Worm (Caenorhabditis elegans): ENCODE results near the gene F35E12.6.

Gene F35E12.6

DNA sequence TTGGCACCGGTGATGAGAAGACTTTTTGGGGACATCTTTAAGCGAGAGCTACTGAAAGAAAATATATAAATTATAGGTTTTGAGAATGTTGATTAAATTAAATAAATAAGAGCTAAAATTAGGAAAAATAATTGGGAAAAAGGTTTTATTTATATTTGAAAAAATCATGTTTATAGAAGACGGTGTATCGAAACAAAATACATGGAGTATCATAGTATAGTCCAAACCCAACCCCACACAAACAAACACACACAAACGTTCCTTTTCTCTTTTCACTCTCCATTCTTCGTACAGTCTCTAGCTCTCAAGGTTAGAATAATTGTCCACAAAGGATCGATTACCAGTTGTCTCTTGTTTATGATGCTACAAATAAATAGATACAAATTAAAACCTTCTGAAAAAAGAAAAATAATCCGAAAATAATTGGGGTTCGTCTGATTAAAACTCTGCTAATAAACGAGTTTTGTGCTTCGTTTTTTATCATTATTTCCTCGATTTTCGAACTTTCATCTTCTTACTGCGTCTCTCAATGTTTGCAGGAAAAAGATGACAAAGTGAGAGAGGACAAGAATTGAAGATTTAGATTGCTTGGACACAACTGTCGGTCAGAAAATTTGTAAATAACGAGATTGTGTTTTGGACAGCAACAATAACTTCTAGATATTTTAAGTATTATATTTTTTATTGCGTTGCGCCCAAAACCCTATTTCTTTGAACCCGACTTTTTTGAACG lies 20.5 kb upstream of the F35E12.6 start, which contains the start of gene F20G2.2:
F20G2.2 (minus strand) TSS at position 51 of the 733 bp plus-strand sequence.
- no peak for TF ChIP-seq nhr-12 (tag; optimal IDR thresholded peaks at IDR 0.05)
- no peak for TF ChIP-seq ztf-11 (tag; optimal IDR thresholded peaks at IDR 0.05)
- no peak for TF ChIP-seq R02D3.7 (tag; optimal IDR thresholded peaks at IDR 0.05)
- TF ChIP-seq ztf-4 (tag; optimal IDR thresholded peaks at IDR 0.05) = no peak
- no peak for TF ChIP-seq egl-27 (tag; optimal IDR thresholded peaks at IDR 0.05)
- TF ChIP-seq nhr-67 (tag; optimal IDR thresholded peaks at IDR 0.05) = no peak
- no peak for TF ChIP-seq nhr-76 (tag; optimal IDR thresholded peaks at IDR 0.05)
- no peak for TF ChIP-seq aly-2 (tag; optimal IDR thresholded peaks at IDR 0.05)
- no peak for TF ChIP-seq nhr-11 (tag; optimal IDR thresholded peaks at IDR 0.05)
- TF ChIP-seq lin-15B (tag; optimal IDR thresholded peaks at IDR 0.05) = no peak
- TF ChIP-seq nhr-43 (tag; optimal IDR thresholded peaks at IDR 0.05; ENCODE audit: poor library complexity, severe bottlenecking) = no peak
- no peak for TF ChIP-seq nhr-25 (tag; optimal IDR thresholded peaks at IDR 0.05)
- TF ChIP-seq unc-39 (tag; optimal IDR thresholded peaks at IDR 0.05) = no peak
- no peak for TF ChIP-seq nhr-77 (tag; optimal IDR thresholded peaks at IDR 0.05)
- peak; percentile 45 for TF ChIP-seq pha-4 (tag; optimal IDR thresholded peaks at IDR 0.05)
- peak; percentile 83 for TF ChIP-seq skn-1 (tag; optimal IDR thresholded peaks at IDR 0.05)
- no peak for TF ChIP-seq nfya-1 (tag; optimal IDR thresholded peaks at IDR 0.05; ENCODE audit: insufficient read depth)
- no peak for TF ChIP-seq nhr-23 (tag; optimal IDR thresholded peaks at IDR 0.05)
- TF ChIP-seq hmg-11 (tag; optimal IDR thresholded peaks at IDR 0.05) = peak; percentile 13
- no peak for TF ChIP-seq lsy-12 (tag; optimal IDR thresholded peaks at IDR 0.05)
- no peak for TF ChIP-seq nhr-237 (tag; optimal IDR thresholded peaks at IDR 0.05)
- no peak for TF ChIP-seq sea-2 (GFP tag; optimal IDR thresholded peaks at IDR 0.05)
- no peak for TF ChIP-seq nhr-28 (tag; optimal IDR thresholded peaks at IDR 0.05)
- no peak for TF ChIP-seq lin-39 (tag; optimal IDR thresholded peaks at IDR 0.05)
- no peak for TF ChIP-seq ceh-82 (tag; optimal IDR thresholded peaks at IDR 0.05)
- no peak for TF ChIP-seq ceh-9 (tag; optimal IDR thresholded peaks at IDR 0.05)
- no peak for TF ChIP-seq elt-3 (tag; optimal IDR thresholded peaks at IDR 0.05)
- TF ChIP-seq daf-12 (tag; optimal IDR thresholded peaks at IDR 0.05) = no peak
- peak; percentile 20 for TF ChIP-seq ceh-28 (tag; optimal IDR thresholded peaks at IDR 0.05)
- no peak for TF ChIP-seq pqm-1 (tag; optimal IDR thresholded peaks at IDR 0.05)
- no peak for TF ChIP-seq mdl-1 (tag; optimal IDR thresholded peaks at IDR 0.05)
- TF ChIP-seq ama-1 (optimal IDR thresholded peaks at IDR 0.05) = no peak
- TF ChIP-seq ZK546.5 (tag; optimal IDR thresholded peaks at IDR 0.05) = no peak
- TF ChIP-seq elt-2 (tag; optimal IDR thresholded peaks at IDR 0.05) = peak; percentile 43
- TF ChIP-seq unc-62 (GFP tag; optimal IDR thresholded peaks at IDR 0.05) = no peak
- no peak for TF ChIP-seq fkh-2 (tag; optimal IDR thresholded peaks at IDR 0.05)
- no peak for TF ChIP-seq zag-1 (tag; optimal IDR thresholded peaks at IDR 0.05)
- TF ChIP-seq eor-1 (tag; optimal IDR thresholded peaks at IDR 0.05) = no peak
- no peak for TF ChIP-seq egl-5 (tag; optimal IDR thresholded peaks at IDR 0.05)
- no peak for TF ChIP-seq elt-1 (tag; optimal IDR thresholded peaks at IDR 0.05)
- TF ChIP-seq jun-1 (tag; optimal IDR thresholded peaks at IDR 0.05) = no peak

DNA sequence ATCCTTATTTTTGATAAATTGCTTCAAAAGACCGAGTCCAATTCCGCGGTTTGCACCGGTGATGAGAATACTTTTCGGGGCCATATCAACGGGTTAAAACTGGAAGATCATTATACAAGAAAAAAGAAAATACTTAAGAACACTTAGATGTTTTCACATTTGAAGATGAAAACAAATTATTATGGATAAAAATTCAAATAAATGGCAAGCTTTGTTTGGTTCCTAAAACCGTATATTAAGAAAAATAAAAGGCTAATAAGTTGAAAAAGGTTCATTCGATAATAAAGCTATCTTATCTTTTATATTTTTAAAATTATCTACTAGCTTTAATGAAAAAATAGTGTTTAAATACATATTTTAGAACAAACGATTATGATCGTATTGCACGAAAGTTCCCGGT lies 17.4 kb upstream of the F35E12.6 start, which contains the start of gene F20G2.1:
F20G2.1 (minus strand) TSS at position 101 of the 400 bp plus-strand sequence.
- TF ChIP-seq hmg-11 (tag; optimal IDR thresholded peaks at IDR 0.05) (no peak), eor-1 (tag; optimal IDR thresholded peaks at IDR 0.05) (no peak), nhr-23 (tag; optimal IDR thresholded peaks at IDR 0.05) (no peak), ceh-16 (tag; optimal IDR thresholded peaks at IDR 0.05) (no peak), nhr-28 (tag; optimal IDR thresholded peaks at IDR 0.05) (no peak), tbx-2 (tag; optimal IDR thresholded peaks at IDR 0.05) (no peak), zag-1 (tag; optimal IDR thresholded peaks at IDR 0.05) (no peak), mml-1 (tag; optimal IDR thresholded peaks at IDR 0.05) (no peak), sea-2 (GFP tag; optimal IDR thresholded peaks at IDR 0.05) (no peak), unc-39 (tag; optimal IDR thresholded peaks at IDR 0.05) (no peak), unc-62 (GFP tag; optimal IDR thresholded peaks at IDR 0.05) (no peak), elt-2 (tag; optimal IDR thresholded peaks at IDR 0.05) (no peak)
